Fruit fly (Drosophila melanogaster) whole organism, wandering third instar larva: ENCODE results near the gene CG5510.

Source experiments
- CG32264 ChIP-seq: fragments of 200-800 bp; sonication (Bioruptor generic); optimal IDR thresholded peaks from 2 replicates; lab custom pipeline; 2016; ENCODE audit warnings: missing biosample characterization, missing genetic modification characterization
- CG9705 ChIP-seq: fragments of 200-800 bp; sonication (Bioruptor generic); optimal IDR thresholded peaks from 2 replicates; lab custom pipeline; 2018; ENCODE audit warnings: missing biosample characterization, mild to moderate bottlenecking, missing genetic modification characterization
- HLH106 ChIP-seq: fragments of 200-800 bp; optimal IDR thresholded peaks from 3 replicates; lab custom pipeline; 2019; ENCODE audit warnings: missing biosample characterization, mild to moderate bottlenecking, missing genetic modification characterization, moderate library complexity
- Myc ChIP-seq: fragments of >200 bp; optimal IDR thresholded peaks from 2 replicates; lab custom pipeline; 2017
- br ChIP-seq: fragments of 200-800 bp; sonication (Bioruptor generic); optimal IDR thresholded peaks from 2 replicates; lab custom pipeline; 2016; ENCODE audit warnings: missing biosample characterization, missing genetic modification characterization
- dl ChIP-seq, 2 experiments: fragments of 175-275, 200-275 bp in 1 of 2; fragments of 200-275 bp in 1 of 2; sonication (Bioruptor generic); optimal IDR thresholded peaks; lab custom pipeline; 2018; ENCODE audit warnings: mild to moderate bottlenecking in 2 of 2, missing biosample characterization in 2 of 2, missing genetic modification characterization in 2 of 2, moderate library complexity in 2 of 2; ENCODE audit not compliant: partially characterized antibody in 2 of 2, insufficient read depth in 1 of 2
- lola ChIP-seq: fragments of >200 bp; optimal IDR thresholded peaks from 2 replicates; lab custom pipeline; 2017; ENCODE audit warnings: missing biosample characterization, missing genetic modification characterization
- usp ChIP-seq: fragments of >200 bp; optimal IDR thresholded peaks from 2 replicates; lab custom pipeline; 2017; ENCODE audit warnings: missing biosample characterization, missing genetic modification characterization

dm6 chr3R:24205234-24205894, 36.0 kb upstream of the CG5510 start:
- TF ChIP-seq HLH106 (tag; lab: Kevin White, UChicago), result no peak
- no peak for TF ChIP-seq CG32264
- TF ChIP-seq lola, result no peak
- no peak for TF ChIP-seq CG9705 (GFP tag; lab: Kevin White, UChicago)
- no peak for TF ChIP-seq dl (GFP tag; optimal IDR thresholded peaks at IDR 0.05; lab: Kevin White, UChicago; ENCODE audit: insufficient read depth in 1 of 2, partially characterized antibody in 2 of 2)
- no peak for TF ChIP-seq usp
- no peak for TF ChIP-seq br (GFP tag; lab: Kevin White, UChicago)
- no peak for TF ChIP-seq Myc (lab: Kevin White, UChicago)
